Worm (Caenorhabditis elegans) whole organism, L2 larva: ENCODE data around the gene oac-8.

ENCODE experiments used
- C34F6.9 ChIP-seq: fragments of 150-350 bp; optimal IDR thresholded peaks from 2 replicates; lab custom pipeline; 2014; ENCODE audit warnings: missing biosample characterization, missing genetic modification characterization
- R02D3.7 ChIP-seq: fragments of 150-350 bp; optimal IDR thresholded peaks from 2 replicates; lab custom pipeline; 2014; ENCODE audit warnings: missing biosample characterization, missing genetic modification characterization
- Y55F3AM.14 ChIP-seq: fragments of 200-800 bp; sonication (Bioruptor generic); optimal IDR thresholded peaks from 2 replicates; lab custom pipeline; 2018; ENCODE audit warnings: mild to moderate bottlenecking, missing genetic modification characterization, missing compliant biosample characterization
- ZK546.5 ChIP-seq: sonication (generic microtip); optimal IDR thresholded peaks from 2 replicates; lab custom pipeline; 2017; ENCODE audit warnings: missing biosample characterization, missing genetic modification characterization
- ama-1 ChIP-seq: fragments of 150-350 bp; optimal IDR thresholded peaks from 2 replicates; lab custom pipeline; 2018; ENCODE audit warnings: inconsistent platforms
- blmp-1 ChIP-seq: sonication (generic microtip); optimal IDR thresholded peaks from 2 replicates; lab custom pipeline; 2017; ENCODE audit warnings: missing genetic modification characterization, mild to moderate bottlenecking, missing compliant biosample characterization, antibody characterized with exemption, moderate library complexity; ENCODE audit not compliant: insufficient read depth
- ceh-16 ChIP-seq: fragments of 150-350 bp; optimal IDR thresholded peaks from 2 replicates; lab custom pipeline; 2014; ENCODE audit warnings: missing biosample characterization, missing genetic modification characterization
- ceh-82 ChIP-seq: fragments of 150-350 bp; optimal IDR thresholded peaks from 2 replicates; lab custom pipeline; 2014; ENCODE audit warnings: missing biosample characterization, missing genetic modification characterization
- crh-2 ChIP-seq: sonication (generic microtip); optimal IDR thresholded peaks from 2 replicates; lab custom pipeline; 2017; ENCODE audit warnings: missing biosample characterization, missing genetic modification characterization
- elt-1 ChIP-seq: fragments of 150-350 bp; optimal IDR thresholded peaks from 2 replicates; lab custom pipeline; 2014; ENCODE audit warnings: missing biosample characterization, missing genetic modification characterization
- fos-1 ChIP-seq: fragments of 150-350 bp; optimal IDR thresholded peaks from 2 replicates; lab custom pipeline; 2014; ENCODE audit warnings: missing biosample characterization, missing genetic modification characterization
- gmeb-1 ChIP-seq: fragments of 150-350 bp; optimal IDR thresholded peaks from 2 replicates; lab custom pipeline; 2014; ENCODE audit warnings: missing biosample characterization, missing genetic modification characterization
- lin-11 ChIP-seq: fragments of 150-350 bp; sonication (generic microtip); optimal IDR thresholded peaks from 2 replicates; lab custom pipeline; 2014; ENCODE audit warnings: missing biosample characterization, missing genetic modification characterization, inconsistent platforms, mixed read lengths
- lin-39 ChIP-seq: fragments of 150-350 bp; optimal IDR thresholded peaks from 2 replicates; lab custom pipeline; 2014; ENCODE audit warnings: missing biosample characterization, missing genetic modification reagents, missing genetic modification characterization
- lsy-2 ChIP-seq, 2 experiments: fragments of 150-350 bp in 1 of 2; sonication (generic microtip) in 1 of 2; optimal IDR thresholded peaks; 2 replicates each; lab custom pipeline; 2014 to 2017; ENCODE audit warnings: missing biosample characterization in 2 of 2, missing genetic modification characterization in 2 of 2
- mab-5 ChIP-seq: fragments of 150-350 bp; optimal IDR thresholded peaks from 2 replicates; lab custom pipeline; 2014; ENCODE audit warnings: missing biosample characterization, missing genetic modification characterization
- mbf-1 ChIP-seq: sonication (generic microtip); optimal IDR thresholded peaks from 2 replicates; lab custom pipeline; 2017; ENCODE audit warnings: missing biosample characterization, missing genetic modification characterization
- mdl-1 ChIP-seq, 2 experiments: fragments of 150-350 bp in 1 of 2; sonication (generic microtip) in 1 of 2; optimal IDR thresholded peaks; 2 replicates each; lab custom pipeline; 2017; ENCODE audit warnings: missing biosample characterization in 2 of 2, missing genetic modification characterization in 2 of 2
- nhr-10 ChIP-seq: sonication (generic microtip); optimal IDR thresholded peaks from 2 replicates; lab custom pipeline; 2017; ENCODE audit warnings: missing biosample characterization, missing genetic modification characterization
- nhr-12 ChIP-seq: fragments of 150-350 bp; optimal IDR thresholded peaks from 2 replicates; lab custom pipeline; 2014; ENCODE audit warnings: missing biosample characterization, missing genetic modification characterization
- nhr-21 ChIP-seq: fragments of 150-350 bp; optimal IDR thresholded peaks from 2 replicates; lab custom pipeline; 2014; ENCODE audit warnings: missing biosample characterization, missing genetic modification characterization
- nhr-23 ChIP-seq: fragments of 150-350 bp; optimal IDR thresholded peaks from 2 replicates; lab custom pipeline; 2014; ENCODE audit warnings: missing biosample characterization, missing genetic modification reagents, missing genetic modification characterization
- nhr-237 ChIP-seq: fragments of 150-350 bp; optimal IDR thresholded peaks from 2 replicates; lab custom pipeline; 2014; ENCODE audit warnings: missing biosample characterization, missing genetic modification characterization
- nhr-77 ChIP-seq: fragments of 150-350 bp; optimal IDR thresholded peaks from 2 replicates; lab custom pipeline; 2014; ENCODE audit warnings: missing biosample characterization, missing genetic modification characterization
- sem-4 ChIP-seq: fragments of 150-350 bp; optimal IDR thresholded peaks from 2 replicates; lab custom pipeline; 2014; ENCODE audit warnings: missing biosample characterization, missing genetic modification reagents, missing genetic modification characterization
- skn-1 ChIP-seq: sonication (generic microtip); optimal IDR thresholded peaks from 2 replicates; lab custom pipeline; 2017; ENCODE audit warnings: missing biosample characterization, missing genetic modification characterization
- sma-3 ChIP-seq: sonication (generic microtip); optimal IDR thresholded peaks from 2 replicates; lab custom pipeline; 2016; ENCODE audit warnings: missing genetic modification reagents, missing genetic modification characterization, missing compliant biosample characterization
- sma-9 ChIP-seq, 2 experiments: fragments of 150-350 bp in 1 of 2; sonication (generic microtip) in 1 of 2; optimal IDR thresholded peaks; 2 replicates each; lab custom pipeline; 2014 to 2016; ENCODE audit warnings: missing genetic modification characterization in 2 of 2, mild to moderate bottlenecking in 1 of 2, missing biosample characterization in 1 of 2, missing compliant biosample characterization in 1 of 2, missing genetic modification reagents in 1 of 2, moderate library complexity in 1 of 2
- snpc-4 ChIP-seq: fragments of 150-350 bp; optimal IDR thresholded peaks from 2 replicates; lab custom pipeline; 2014; ENCODE audit warnings: missing biosample characterization, missing genetic modification characterization
- unc-55 ChIP-seq: fragments of 150-350 bp; sonication (generic microtip); optimal IDR thresholded peaks from 3 replicates; lab custom pipeline; 2014; ENCODE audit warnings: missing biosample characterization, missing genetic modification reagents, missing genetic modification characterization
- unc-62 ChIP-seq: fragments of 150-350 bp; optimal IDR thresholded peaks from 2 replicates; lab custom pipeline; 2014; ENCODE audit warnings: missing biosample characterization, missing genetic modification reagents, missing genetic modification characterization
- ztf-4 ChIP-seq: fragments of 150-350 bp; optimal IDR thresholded peaks from 2 replicates; lab custom pipeline; 2014; ENCODE audit warnings: missing biosample characterization, missing genetic modification characterization

The oac-8 gene

ce11 chrIV:10593570-10593969, 9.2 kb downstream of the oac-8 start, which contains the start of gene C43F9.7:
Gene C43F9.7 (minus strand): TSS chrIV:10593670.
- no peak for TF ChIP-seq nhr-10
- no peak for TF ChIP-seq ZK546.5 (tag; lab: Kevin White, UChicago)
- no peak for TF ChIP-seq ceh-82 (tag; lab: Kevin White, UChicago)
- TF ChIP-seq elt-1 (tag; lab: Kevin White, UChicago) = no peak
- no peak for TF ChIP-seq snpc-4
- TF ChIP-seq sma-3 (GFP tag; lab: Kevin White, UChicago) = no peak

- TF ChIP-seq nhr-77 = no peak
- TF ChIP-seq Y55F3AM.14 (GFP tag; lab: Kevin White, UChicago) = no peak
- no peak for TF ChIP-seq fos-1
These were observed 12.2 kb downstream of the oac-8 start, which contains the start of gene C43F9.11 for ce11 chrIV:10596505-10596904. Gene C43F9.11 (plus strand): TSS chrIV:10596805.

- no peak for TF ChIP-seq nhr-237
- TF ChIP-seq ceh-16 (tag; lab: Kevin White, UChicago) = no peak
- TF ChIP-seq nhr-10 = no peak
- TF ChIP-seq nhr-23 (tag; lab: Kevin White, UChicago) = no peak
- no peak for TF ChIP-seq nhr-21 (tag; lab: Kevin White, UChicago)
- no peak for TF ChIP-seq R02D3.7 (tag; lab: Kevin White, UChicago)
- no peak for TF ChIP-seq C34F6.9
- TF ChIP-seq lin-39 = no peak
- TF ChIP-seq nhr-12 (tag; lab: Kevin White, UChicago) = no peak
- TF ChIP-seq lin-11 (tag; lab: Kevin White, UChicago) = no peak
- TF ChIP-seq crh-2 (tag; lab: Kevin White, UChicago) = no peak
These were observed 15.6 kb downstream of the oac-8 start, which contains the start of gene R09H10.1 for ce11 chrIV:10599983-10600382. Gene R09H10.1 (plus strand): TSS chrIV:10600283.

- no peak for TF ChIP-seq mdl-1 (tag; optimal IDR thresholded peaks at IDR 0.05; lab: Kevin White, UChicago)
- TF ChIP-seq Y55F3AM.14 (GFP tag; lab: Kevin White, UChicago) = no peak
- TF ChIP-seq ama-1 = no peak
- TF ChIP-seq C34F6.9 = no peak
- no peak for TF ChIP-seq unc-62 (GFP tag; lab: Kevin White, UChicago)
- TF ChIP-seq mab-5 (tag; lab: Kevin White, UChicago) = no peak
- no peak for TF ChIP-seq mbf-1 (tag; lab: Kevin White, UChicago)
- TF ChIP-seq fos-1 = no peak
- no peak for TF ChIP-seq unc-55 (GFP tag; lab: Kevin White, UChicago)
- TF ChIP-seq crh-2 (tag; lab: Kevin White, UChicago) = no peak
These were observed 18.3 kb downstream of the oac-8 start, which contains the start of gene R09H10.2 for ce11 chrIV:10602644-10603043. Gene R09H10.2 (plus strand): TSS chrIV:10602944.

ce11 chrIV:10606575-10607080, 22.3 kb downstream of the oac-8 start, which contains the start of gene R09H10.3:
Gene R09H10.3 (plus strand): TSS chrIV:10607030.
- TF ChIP-seq R02D3.7 (tag; lab: Kevin White, UChicago) (no peak), ZK546.5 (tag; lab: Kevin White, UChicago) (no peak), nhr-21 (tag; lab: Kevin White, UChicago) (no peak), sem-4 (tag; lab: Kevin White, UChicago) (no peak), C34F6.9 (no peak), blmp-1 (tag; lab: Kevin White, UChicago) (no peak), gmeb-1 (tag; lab: Kevin White, UChicago) (no peak), ceh-82 (tag; lab: Kevin White, UChicago) (no peak), elt-1 (tag; lab: Kevin White, UChicago) (no peak), crh-2 (tag; lab: Kevin White, UChicago) (no peak), skn-1 (tag; lab: Kevin White, UChicago) (no peak)
- TF ChIP-seq, all 48 proteins: peak for 0

- TF ChIP-seq C34F6.9 (no peak), sma-9 (GFP tag; optimal IDR thresholded peaks at IDR 0.05; lab: Kevin White, UChicago) (no peak), sma-9 (tag; optimal IDR thresholded peaks at IDR 0.05; lab: Kevin White, UChicago) (no peak), skn-1 (tag; lab: Kevin White, UChicago) (no peak), ceh-16 (tag; lab: Kevin White, UChicago) (no peak), lin-39 (no peak), ceh-82 (tag; lab: Kevin White, UChicago) (no peak), elt-1 (tag; lab: Kevin White, UChicago) (no peak), nhr-77 (no peak), ztf-4 (tag; lab: Kevin White, UChicago) (no peak), sma-3 (GFP tag; lab: Kevin White, UChicago) (no peak), lsy-2 (tag; optimal IDR thresholded peaks at IDR 0.05; lab: Kevin White, UChicago) (no peak)
These were observed 23.9 kb downstream of the oac-8 start, which contains the start of gene R09H10.6 for ce11 chrIV:10608275-10608674. Gene R09H10.6 (plus strand): TSS chrIV:10608575.
